Fruit fly (Drosophila melanogaster) whole organism, embryonic: Measurements from ENCODE around the gene Idua.

ENCODE experiments used
- Atf-2 ChIP-seq: fragments of 200-800 bp; sonication (Bioruptor generic); optimal IDR thresholded peaks from 2 replicates; lab custom pipeline; 2016; ENCODE audit warnings: missing biosample characterization, missing genetic modification characterization
- Atf3 ChIP-seq: fragments of 200-800 bp; sonication (Bioruptor generic); optimal IDR thresholded peaks from 3 replicates; lab custom pipeline; 2016; ENCODE audit warnings: missing biosample characterization, missing genetic modification characterization
- Awh ChIP-seq: fragments of 200-800 bp; sonication (Bioruptor generic); IDR thresholded peaks from 2 replicates; pipeline ENCODE4, ENCODE4 v1.3.6; 2022; ENCODE audit warnings: missing biosample characterization, missing genetic modification characterization
- CG10147 ChIP-seq: fragments of 200-800 bp; sonication (Bioruptor generic); optimal IDR thresholded peaks from 2 replicates; lab custom pipeline; 2019; ENCODE audit warnings: missing biosample characterization, mild to moderate bottlenecking, missing genetic modification characterization, moderate library complexity
- CG1024 ChIP-seq: fragments of 200-800 bp; sonication (Bioruptor generic); IDR thresholded peaks from 2 replicates; pipeline ENCODE4 v1.3.6; 2022; ENCODE audit warnings: missing biosample characterization, missing genetic modification characterization
- CG10431 ChIP-seq: fragments of 200-800 bp; sonication (Bioruptor generic); optimal IDR thresholded peaks from 3 replicates; lab custom pipeline; 2018; ENCODE audit warnings: missing biosample characterization, mild to moderate bottlenecking, missing genetic modification characterization
- CG10979 ChIP-seq: fragments of 200-800 bp; sonication (Bioruptor generic); optimal IDR thresholded peaks from 2 replicates; lab custom pipeline; 2018; ENCODE audit warnings: missing biosample characterization, mild to moderate bottlenecking, missing genetic modification characterization, moderate library complexity
- CG11085 ChIP-seq: fragments of 200-800 bp; sonication (Bioruptor generic); IDR thresholded peaks from 2 replicates; pipeline ENCODE4 v1.3.6; 2022; ENCODE audit warnings: missing biosample characterization, missing genetic modification characterization
- CG1233 ChIP-seq: fragments of 200-800 bp; sonication (Bioruptor generic); optimal IDR thresholded peaks from 4 replicates; lab custom pipeline; 2018; ENCODE audit warnings: missing biosample characterization, mild to moderate bottlenecking, missing genetic modification characterization
- CG12942 ChIP-seq: fragments of 200-800 bp; sonication (Bioruptor generic); optimal IDR thresholded peaks from 3 replicates; lab custom pipeline; 2016; ENCODE audit warnings: missing biosample characterization, missing genetic modification characterization
- CG14050 ChIP-seq: fragments of 200-800 bp; sonication (Bioruptor generic); IDR thresholded peaks from 3 replicates; pipeline ENCODE4 v1.3.6; 2022; ENCODE audit warnings: missing biosample characterization, missing genetic modification characterization
- CG16779 ChIP-seq: fragments of 200-800 bp; sonication (Bioruptor generic); IDR thresholded peaks from 2 replicates; pipeline ENCODE4 v1.3.6; 2022; ENCODE audit warnings: missing biosample characterization, missing genetic modification characterization
- CG17186 ChIP-seq: fragments of 200-800 bp; sonication (Bioruptor generic); optimal IDR thresholded peaks from 3 replicates; lab custom pipeline; 2017; ENCODE audit warnings: missing biosample characterization, missing genetic modification reagents, missing genetic modification characterization
- CG17361 ChIP-seq: fragments of 200-800 bp; sonication (Bioruptor generic); IDR thresholded peaks from 3 replicates; pipeline ENCODE4 v1.3.6; 2022; ENCODE audit warnings: missing biosample characterization, missing genetic modification characterization
- CG18619 ChIP-seq: fragments of 200-800 bp; sonication (Bioruptor generic); optimal IDR thresholded peaks from 3 replicates; lab custom pipeline; 2017; ENCODE audit warnings: missing biosample characterization, mild to moderate bottlenecking, missing genetic modification characterization
- CG2875 ChIP-seq: fragments of 200-800 bp; sonication (Bioruptor generic); optimal IDR thresholded peaks from 2 replicates; lab custom pipeline; 2017; ENCODE audit warnings: missing biosample characterization, mild to moderate bottlenecking, missing genetic modification characterization, missing genetic modification reagents
- CG32767 ChIP-seq: fragments of 200-800 bp; sonication (Bioruptor generic); IDR thresholded peaks from 2 replicates; pipeline ENCODE4 v1.3.6; 2022; ENCODE audit warnings: missing biosample characterization, missing genetic modification characterization
- CG33557 ChIP-seq: fragments of 200-800 bp; sonication (Bioruptor generic); optimal IDR thresholded peaks from 2 replicates; lab custom pipeline; 2019; ENCODE audit warnings: missing biosample characterization, mild to moderate bottlenecking, missing genetic modification characterization, moderate library complexity
- CG4328 ChIP-seq: fragments of 200-800 bp; sonication (Bioruptor generic); optimal IDR thresholded peaks from 3 replicates; lab custom pipeline; 2017; ENCODE audit warnings: missing biosample characterization, missing genetic modification reagents, missing genetic modification characterization
- CG43689 ChIP-seq: fragments of 200-800 bp; sonication (Bioruptor generic); IDR thresholded peaks from 2 replicates; pipeline ENCODE4 v1.3.6; 2022; ENCODE audit warnings: missing biosample characterization, missing genetic modification characterization
- CG4820 ChIP-seq: fragments of 200-800 bp; sonication (Bioruptor generic); optimal IDR thresholded peaks from 3 replicates; lab custom pipeline; 2016; ENCODE audit warnings: missing biosample characterization, missing genetic modification characterization
- CG8478 ChIP-seq: fragments of >200 bp; optimal IDR thresholded peaks from 2 replicates; lab custom pipeline; 2018
- CG9727 ChIP-seq: fragments of 200-800 bp; sonication (Bioruptor generic); optimal IDR thresholded peaks from 3 replicates; lab custom pipeline; 2017; ENCODE audit warnings: missing biosample characterization, mild to moderate bottlenecking, missing genetic modification characterization
- Dfd ChIP-seq, 2 experiments: fragments of >200 bp; optimal IDR thresholded peaks; 2 replicates each; lab custom pipeline; 2017; ENCODE audit warnings: missing biosample characterization in 2 of 2, missing genetic modification characterization in 2 of 2
- Dip2 ChIP-seq: fragments of 200-800 bp; sonication (Bioruptor generic); IDR thresholded peaks from 2 replicates; pipeline ENCODE4 v1.3.6; 2022; ENCODE audit warnings: missing biosample characterization, missing genetic modification characterization
- Gug ChIP-seq: fragments of 200-800 bp; sonication (Bioruptor generic); IDR thresholded peaks from 4 replicates; pipeline ENCODE4 v1.3.6; 2022; ENCODE audit warnings: missing biosample characterization, missing genetic modification characterization
- HLH3B ChIP-seq: fragments of 200-800 bp; sonication (Bioruptor generic); IDR thresholded peaks from 2 replicates; pipeline ENCODE4 v1.3.6; 2022; ENCODE audit warnings: missing biosample characterization, missing genetic modification characterization
- Lpt ChIP-seq: fragments of >200 bp; optimal IDR thresholded peaks from 2 replicates; lab custom pipeline; 2018; ENCODE audit warnings: missing biosample characterization, missing genetic modification characterization
- MESR4 ChIP-seq: fragments of 200-800 bp; sonication (Bioruptor generic); optimal IDR thresholded peaks from 2 replicates; lab custom pipeline; 2018; ENCODE audit warnings: missing biosample characterization, mild to moderate bottlenecking, missing genetic modification characterization, moderate library complexity
- Sox100B ChIP-seq: fragments of 200-800 bp; sonication (Bioruptor generic); optimal IDR thresholded peaks from 3 replicates; lab custom pipeline; 2018; ENCODE audit warnings: missing biosample characterization, mild to moderate bottlenecking, missing genetic modification characterization
- Vsx1 ChIP-seq: fragments of 200-800 bp; sonication (Bioruptor generic); optimal IDR thresholded peaks from 2 replicates; lab custom pipeline; 2017; ENCODE audit warnings: missing biosample characterization, mild to moderate bottlenecking, missing genetic modification characterization, missing genetic modification reagents
- ab ChIP-seq: fragments of 200-800 bp; sonication (Bioruptor generic); optimal IDR thresholded peaks from 2 replicates; lab custom pipeline; 2016; ENCODE audit warnings: missing biosample characterization, missing genetic modification characterization
- al ChIP-seq: fragments of 200-800 bp; sonication (Bioruptor generic); IDR thresholded peaks from 2 replicates; pipeline ENCODE4 v1.3.6; 2022; ENCODE audit warnings: missing biosample characterization, missing genetic modification characterization
- chif ChIP-seq, 2 experiments: fragments of 200-800 bp; sonication (Bioruptor generic); optimal IDR thresholded peaks; 3 replicates each; lab custom pipeline; 2016; ENCODE audit warnings: missing biosample characterization in 2 of 2, missing genetic modification characterization in 2 of 2
- dpn ChIP-seq, 2 experiments: fragments of 200-800 bp; sonication (Bioruptor generic); optimal IDR thresholded peaks; 3 replicates each; lab custom pipeline; 2016; ENCODE audit warnings: missing biosample characterization in 2 of 2, missing genetic modification characterization in 2 of 2
- fd96Cb ChIP-seq: fragments of 200-800 bp; sonication (Bioruptor generic); optimal IDR thresholded peaks from 2 replicates; lab custom pipeline; 2018; ENCODE audit warnings: missing biosample characterization, mild to moderate bottlenecking, missing genetic modification characterization, moderate library complexity
- ind ChIP-seq: fragments of 200-800 bp; sonication (Bioruptor generic); optimal IDR thresholded peaks from 3 replicates; lab custom pipeline; 2016; ENCODE audit warnings: missing biosample characterization, missing genetic modification characterization
- lilli ChIP-seq: fragments of 200-800 bp; sonication (Bioruptor generic); optimal IDR thresholded peaks from 3 replicates; lab custom pipeline; 2016; ENCODE audit warnings: missing biosample characterization, missing genetic modification characterization
- lola ChIP-seq, 3 experiments: fragments of >200 bp in 2 of 3; fragments of 200-800 bp in 1 of 3; sonication (Bioruptor generic) in 1 of 3; optimal IDR thresholded peaks; 2 replicates each; lab custom pipeline; 2017 to 2019; ENCODE audit warnings: missing biosample characterization in 3 of 3, missing genetic modification characterization in 3 of 3, mild to moderate bottlenecking in 1 of 3, moderate library complexity in 1 of 3
- mld ChIP-seq: fragments of 200-800 bp; sonication (Bioruptor generic); IDR thresholded peaks from 3 replicates; pipeline ENCODE4 v1.3.6; 2022; ENCODE audit warnings: missing biosample characterization, missing genetic modification characterization; ENCODE audit not compliant: partially characterized antibody
- nau ChIP-seq: fragments of 200-800 bp; sonication (Bioruptor generic); optimal IDR thresholded peaks from 3 replicates; lab custom pipeline; 2017; ENCODE audit warnings: missing biosample characterization, mild to moderate bottlenecking, missing genetic modification characterization, missing genetic modification reagents
- nmo ChIP-seq: fragments of 200-800 bp; sonication (Bioruptor generic); optimal IDR thresholded peaks from 2 replicates; lab custom pipeline; 2018; ENCODE audit warnings: missing biosample characterization, mild to moderate bottlenecking, missing genetic modification characterization, moderate library complexity
- otp ChIP-seq: fragments of 200-800 bp; sonication (Bioruptor generic); IDR thresholded peaks from 3 replicates; pipeline ENCODE4, ENCODE4 v1.3.6; 2022; ENCODE audit warnings: missing biosample characterization, missing genetic modification characterization
- pb ChIP-seq: fragments of 200-800 bp; sonication (Bioruptor generic); optimal IDR thresholded peaks from 3 replicates; lab custom pipeline; 2016; ENCODE audit warnings: missing biosample characterization, missing genetic modification characterization
- pfk ChIP-seq: fragments of 200-800 bp; sonication (Bioruptor generic); optimal IDR thresholded peaks from 2 replicates; lab custom pipeline; 2018; ENCODE audit warnings: missing biosample characterization, mild to moderate bottlenecking, missing genetic modification characterization, moderate library complexity
- shn ChIP-seq: fragments of 200-800 bp; sonication (Bioruptor generic); optimal IDR thresholded peaks from 3 replicates; lab custom pipeline; 2016; ENCODE audit warnings: missing biosample characterization, missing genetic modification characterization
- sima ChIP-seq: fragments of 200-800 bp; sonication (Bioruptor generic); optimal IDR thresholded peaks from 2 replicates; lab custom pipeline; 2016; ENCODE audit warnings: missing biosample characterization, missing genetic modification characterization
- sob ChIP-seq: fragments of 200-800 bp; sonication (Bioruptor generic); IDR thresholded peaks from 2 replicates; pipeline ENCODE4 v1.3.6; 2022; ENCODE audit warnings: missing biosample characterization, missing genetic modification characterization
- tx ChIP-seq: fragments of 200-800 bp; sonication (Bioruptor generic); optimal IDR thresholded peaks from 2 replicates; lab custom pipeline; 2016; ENCODE audit warnings: missing biosample characterization, missing genetic modification characterization
- vnd ChIP-seq: fragments of 200-800 bp; sonication (Bioruptor generic); IDR thresholded peaks from 3 replicates; pipeline ENCODE4 v1.3.6; 2022; ENCODE audit warnings: missing biosample characterization, missing genetic modification characterization; ENCODE audit not compliant: partially characterized antibody
- wdn ChIP-seq: fragments of 200-800 bp; sonication (Bioruptor generic); IDR thresholded peaks from 2 replicates; pipeline ENCODE4 v1.3.6; 2022; ENCODE audit warnings: missing biosample characterization, missing genetic modification characterization

Gene Idua

DNA sequence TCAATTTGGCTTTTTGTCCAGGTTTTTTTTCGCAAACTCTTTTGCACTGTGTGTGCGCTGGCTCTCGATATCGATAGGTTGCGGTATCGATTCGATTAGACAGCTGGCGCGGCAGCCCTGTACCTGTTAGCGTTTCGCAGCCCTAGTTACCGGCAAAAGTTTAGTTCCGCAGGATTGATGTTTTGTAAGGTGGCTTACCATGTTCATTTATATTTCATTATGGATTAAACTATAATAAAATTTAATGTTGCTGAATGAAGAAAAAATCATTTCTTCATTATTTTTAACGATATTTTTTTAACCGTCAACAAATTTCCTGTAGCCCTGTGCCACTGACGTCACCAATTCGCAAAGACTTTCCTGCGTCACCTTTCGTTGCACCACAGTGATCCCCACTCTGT lies 6.3 kb downstream of the Idua start, which contains the start of gene Reps (continued):
- TF ChIP-seq ab (GFP tag; lab: Kevin White, UChicago) (peak; percentile 95), CG17361 (GFP tag; lab: Robert Waterston, UW) (peak; percentile 99), Atf-2 (GFP tag; lab: Kevin White, UChicago) (peak; percentile 98), CG10147 (GFP tag; lab: Kevin White, UChicago) (peak; percentile 98), CG18619 (GFP tag; lab: Kevin White, UChicago) (peak; percentile 97), dpn (GFP tag; optimal IDR thresholded peaks at IDR 0.05; lab: Kevin White, UChicago) (peak; percentile 99), Vsx1 (no peak), mld (GFP tag; lab: Robert Waterston, UW) (peak; percentile 64; the same call in 1 of the 3 replicates), vnd (peak; percentile 52; the same call in 2 of the 3 replicates), CG32767 (GFP tag; lab: Robert Waterston, UW) (peak; percentile 97), lola (GFP tag; optimal IDR thresholded peaks at IDR 0.05; lab: Kevin White, UChicago) (peak in 1 of 3 experiments; percentile 99), sima (GFP tag; lab: Kevin White, UChicago) (peak; percentile 91), CG4820 (GFP tag; lab: Kevin White, UChicago) (peak; percentile 99), Awh (GFP tag; lab: Robert Waterston, UW) (peak; percentile 99), CG2875 (GFP tag; lab: Kevin White, UChicago) (peak; percentile 97), Gug (GFP tag; lab: Robert Waterston, UW) (peak; percentile 99), CG9727 (peak; percentile 99), nau (GFP tag; lab: Kevin White, UChicago) (no peak), CG8478 (no peak), MESR4 (GFP tag; lab: Kevin White, UChicago) (peak; percentile 68), otp (peak; percentile 98), CG1233 (GFP tag; lab: Kevin White, UChicago) (peak; percentile 98), Sox100B (peak; percentile 97), CG17186 (GFP tag; lab: Kevin White, UChicago) (peak; percentile 97), fd96Cb (tag; lab: Kevin White, UChicago) (peak; percentile 99), CG10431 (peak; percentile 94), wdn (GFP tag; lab: Robert Waterston, UW) (peak; percentile 99), CG43689 (GFP tag; lab: Robert Waterston, UW) (peak; percentile 97), shn (GFP tag; lab: Kevin White, UChicago) (peak; percentile 96), Atf3 (peak; percentile 99), sob (GFP tag; lab: Robert Waterston, UW) (peak; percentile 99), CG11085 (peak; percentile 99), CG33557 (peak; percentile 98), HLH3B (GFP tag; lab: Robert Waterston, UW) (peak; percentile 99), pfk (GFP tag; lab: Kevin White, UChicago) (peak; percentile 70), ind (GFP tag; lab: Kevin White, UChicago) (peak; percentile 99), Dfd (GFP tag; optimal IDR thresholded peaks at IDR 0.05; lab: Kevin White, UChicago) (no peak), nmo (GFP tag; lab: Kevin White, UChicago) (peak; percentile 100), pb (GFP tag; lab: Kevin White, UChicago) (peak; percentile 90), Lpt (GFP tag; lab: Kevin White, UChicago) (no peak), Dip2 (GFP tag; lab: Robert Waterston, UW) (peak; percentile 76), CG14050 (GFP tag; lab: Robert Waterston, UW) (peak; percentile 99), chif (GFP tag; optimal IDR thresholded peaks at IDR 0.05; lab: Kevin White, UChicago) (peak; percentile 98 to 99), CG10979 (peak; percentile 99), CG16779 (GFP tag; lab: Robert Waterston, UW) (peak; percentile 95), lilli (peak; percentile 99), tx (GFP tag; lab: Kevin White, UChicago) (peak; percentile 96), CG1024 (GFP tag; lab: Robert Waterston, UW) (peak; percentile 96), CG4328 (GFP tag; lab: Kevin White, UChicago) (peak; percentile 95), CG12942 (GFP tag; lab: Kevin White, UChicago) (peak; percentile 99), al (GFP tag; lab: Robert Waterston, UW) (peak; percentile 98)
